Worm (Caenorhabditis elegans) whole organism, L4 larva: ENCODE measurements around the gene C27D9.2.

ENCODE experiments used
- F10B5.3 ChIP-seq: sonication (generic microtip); optimal IDR thresholded peaks from 2 replicates; lab custom pipeline; 2016; ENCODE audit warnings: mild to moderate bottlenecking, missing genetic modification characterization, missing compliant biosample characterization
- F37D6.2 ChIP-seq: sonication (generic microtip); optimal IDR thresholded peaks from 2 replicates; lab custom pipeline; 2016; ENCODE audit warnings: mild to moderate bottlenecking, missing genetic modification characterization, missing compliant biosample characterization
- T20F7.1 ChIP-seq: fragments of 200-800 bp; sonication (Bioruptor generic); optimal IDR thresholded peaks from 2 replicates; lab custom pipeline; 2018; ENCODE audit warnings: mild to moderate bottlenecking, missing genetic modification characterization, missing compliant biosample characterization
- Y48G9A.11 ChIP-seq: fragments of 200-800 bp; sonication (Bioruptor generic); IDR thresholded peaks from 2 replicates; pipeline ENCODE4 v1.3.6; 2022; ENCODE audit warnings: missing genetic modification reagents, missing genetic modification characterization, missing compliant biosample characterization
- Y5F2A.4 ChIP-seq: fragments of 200-800 bp; sonication (Bioruptor generic); optimal IDR thresholded peaks from 2 replicates; lab custom pipeline; 2018; ENCODE audit warnings: mild to moderate bottlenecking, missing genetic modification characterization, missing compliant biosample characterization
- ZK337.2 ChIP-seq: fragments of 200-800 bp; sonication (Bioruptor generic); IDR thresholded peaks from 2 replicates; pipeline ENCODE4 v1.3.6; 2022; ENCODE audit warnings: missing genetic modification reagents, missing genetic modification characterization, missing compliant biosample characterization
- aha-1 ChIP-seq: fragments of 150-350 bp; peaks from one replicate; lab custom pipeline; 2014; ENCODE audit warnings: missing biosample characterization, missing genetic modification characterization
- attf-4 ChIP-seq: sonication (generic microtip); optimal IDR thresholded peaks from 3 replicates; lab custom pipeline; 2017; ENCODE audit warnings: missing biosample characterization, missing genetic modification characterization
- ceh-20 ChIP-seq: fragments of 200-800 bp; sonication (Bioruptor generic); IDR thresholded peaks from 2 replicates; pipeline ENCODE4 v1.3.6; 2022; ENCODE audit warnings: missing genetic modification reagents, missing genetic modification characterization, missing compliant biosample characterization
- daf-12 ChIP-seq: fragments of 150-350 bp; optimal IDR thresholded peaks from 2 replicates; lab custom pipeline; 2014; ENCODE audit warnings: missing biosample characterization, missing genetic modification reagents, missing genetic modification characterization
- dmd-9 ChIP-seq: fragments of 200-800 bp; sonication (Bioruptor generic); IDR thresholded peaks from 2 replicates; pipeline ENCODE4 v1.3.6; 2022; ENCODE audit warnings: missing genetic modification reagents, missing genetic modification characterization, missing compliant biosample characterization
- dpl-1 ChIP-seq: fragments of 150-350 bp; optimal IDR thresholded peaks from 2 replicates; lab custom pipeline; 2014; ENCODE audit warnings: missing biosample characterization, missing genetic modification reagents, missing genetic modification characterization
- gei-8 ChIP-seq: fragments of 200-800 bp; sonication (Bioruptor generic); optimal IDR thresholded peaks from 2 replicates; lab custom pipeline; 2018; ENCODE audit warnings: mild to moderate bottlenecking, missing genetic modification characterization, missing compliant biosample characterization
- hif-1 ChIP-seq, 2 experiments: sonication (generic microtip); optimal IDR thresholded peaks; 2 replicates each; lab custom pipeline; 2016 to 2017; ENCODE audit warnings: missing compliant biosample characterization in 2 of 2, missing genetic modification characterization in 2 of 2, missing genetic modification reagents in 2 of 2, missing genotype in 2 of 2, mild to moderate bottlenecking in 1 of 2
- hlh-11 ChIP-seq: fragments of 200-800 bp; sonication (Bioruptor generic); optimal IDR thresholded peaks from 2 replicates; lab custom pipeline; 2018; ENCODE audit warnings: mild to moderate bottlenecking, missing genetic modification characterization, missing compliant biosample characterization
- jun-1 ChIP-seq: fragments of 150-350 bp; optimal IDR thresholded peaks from 2 replicates; lab custom pipeline; 2014; ENCODE audit warnings: missing biosample characterization, missing genetic modification reagents, missing genetic modification characterization
- lim-7 ChIP-seq: fragments of 200-800 bp; sonication (Bioruptor generic); IDR thresholded peaks from 2 replicates; pipeline ENCODE4 v1.3.6; 2022; ENCODE audit warnings: missing genetic modification characterization, missing compliant biosample characterization
- lin-29 ChIP-seq: fragments of 200-800 bp; sonication (Bioruptor generic); IDR thresholded peaks from 2 replicates; pipeline ENCODE4 v1.3.6; 2022; ENCODE audit warnings: missing genetic modification reagents, missing genetic modification characterization, missing compliant biosample characterization
- lin-38 ChIP-seq: fragments of 200-800 bp; sonication (Bioruptor generic); IDR thresholded peaks from 2 replicates; pipeline ENCODE4 v1.3.6; 2022; ENCODE audit warnings: missing genetic modification reagents, missing genetic modification characterization, missing compliant biosample characterization
- lin-39 ChIP-seq: fragments of 150-350 bp; optimal IDR thresholded peaks from 2 replicates; lab custom pipeline; 2014; ENCODE audit warnings: missing biosample characterization, missing genetic modification reagents, missing genetic modification characterization
- mep-1 ChIP-seq: fragments of 150-350 bp; sonication (generic microtip); optimal IDR thresholded peaks from 3 replicates; lab custom pipeline; 2014; ENCODE audit warnings: missing biosample characterization, missing genetic modification characterization
- nhr-10 ChIP-seq: fragments of 150-350 bp; optimal IDR thresholded peaks from 2 replicates; lab custom pipeline; 2014; ENCODE audit warnings: missing biosample characterization, missing genetic modification characterization
- nhr-11 ChIP-seq: fragments of 150-350 bp; optimal IDR thresholded peaks from 2 replicates; lab custom pipeline; 2014; ENCODE audit warnings: missing biosample characterization, missing genetic modification characterization
- nhr-111 ChIP-seq: fragments of 200-800 bp; sonication (Bioruptor generic); optimal IDR thresholded peaks from 2 replicates; lab custom pipeline; 2018; ENCODE audit warnings: mild to moderate bottlenecking, missing genetic modification characterization, missing compliant biosample characterization
- nhr-237 ChIP-seq: sonication (generic microtip); optimal IDR thresholded peaks from 2 replicates; lab custom pipeline; 2017; ENCODE audit warnings: missing biosample characterization, missing genetic modification characterization
- nhr-48 ChIP-seq: sonication (generic microtip); optimal IDR thresholded peaks from 2 replicates; lab custom pipeline; 2016; ENCODE audit warnings: mild to moderate bottlenecking, missing genetic modification characterization, missing compliant biosample characterization
- nhr-76 ChIP-seq: fragments of 150-350 bp; optimal IDR thresholded peaks from 2 replicates; lab custom pipeline; 2014; ENCODE audit warnings: missing biosample characterization, missing genetic modification characterization
- nhr-77 ChIP-seq: fragments of 150-350 bp; optimal IDR thresholded peaks from 2 replicates; lab custom pipeline; 2014; ENCODE audit warnings: missing biosample characterization, missing genetic modification characterization
- pqm-1 ChIP-seq: sonication (generic microtip); optimal IDR thresholded peaks from 2 replicates; lab custom pipeline; 2017; ENCODE audit warnings: missing biosample characterization, missing genetic modification characterization
- set-16 ChIP-seq: fragments of 200-800 bp; sonication (Bioruptor generic); IDR thresholded peaks from 2 replicates; pipeline ENCODE4 v1.3.6; 2022; ENCODE audit warnings: missing genetic modification reagents, missing genetic modification characterization, missing compliant biosample characterization
- spr-1 ChIP-seq: sonication (generic microtip); optimal IDR thresholded peaks from 2 replicates; lab custom pipeline; 2016; ENCODE audit warnings: mild to moderate bottlenecking, missing genetic modification characterization, missing compliant biosample characterization
- spr-3 ChIP-seq: fragments of 200-800 bp; sonication (Bioruptor generic); optimal IDR thresholded peaks from 2 replicates; lab custom pipeline; 2018; ENCODE audit warnings: mild to moderate bottlenecking, missing genetic modification characterization, missing compliant biosample characterization
- tag-97 ChIP-seq: fragments of 200-800 bp; sonication (Bioruptor generic); IDR thresholded peaks from 2 replicates; pipeline ENCODE4 v1.3.6; 2022; ENCODE audit warnings: missing genetic modification characterization, missing compliant biosample characterization
- unc-130 ChIP-seq: sonication (generic microtip); optimal IDR thresholded peaks from 2 replicates; lab custom pipeline; 2016; ENCODE audit warnings: missing genetic modification reagents, missing genetic modification characterization, missing compliant biosample characterization
- unc-62 ChIP-seq, 3 experiments: fragments of 150-350 bp in 1 of 3; sonication (generic microtip); optimal IDR thresholded peaks in 2 of 3; peaks in 1 of 3; 1 replicate in 1 of 3; 2 replicates in 2 of 3; lab custom pipeline; 2014 to 2017; ENCODE audit warnings: missing biosample characterization in 3 of 3, missing genetic modification characterization in 3 of 3, missing genetic modification reagents in 3 of 3, missing genotype in 1 of 3
- zag-1 ChIP-seq: fragments of 150-350 bp; optimal IDR thresholded peaks from 2 replicates; lab custom pipeline; 2014; ENCODE audit warnings: missing biosample characterization, missing genetic modification characterization
- zfp-3 ChIP-seq: fragments of 200-800 bp; sonication (Bioruptor generic); conservative IDR thresholded peaks from 2 replicates; pipeline ENCODE4 v1.3.6; 2022; ENCODE audit warnings: missing genetic modification reagents, missing genetic modification characterization, missing compliant biosample characterization
- zip-2 ChIP-seq: fragments of 150-350 bp; optimal IDR thresholded peaks from 2 replicates; lab custom pipeline; 2014; ENCODE audit warnings: missing biosample characterization, missing genetic modification characterization

The C27D9.2 gene

DNA sequence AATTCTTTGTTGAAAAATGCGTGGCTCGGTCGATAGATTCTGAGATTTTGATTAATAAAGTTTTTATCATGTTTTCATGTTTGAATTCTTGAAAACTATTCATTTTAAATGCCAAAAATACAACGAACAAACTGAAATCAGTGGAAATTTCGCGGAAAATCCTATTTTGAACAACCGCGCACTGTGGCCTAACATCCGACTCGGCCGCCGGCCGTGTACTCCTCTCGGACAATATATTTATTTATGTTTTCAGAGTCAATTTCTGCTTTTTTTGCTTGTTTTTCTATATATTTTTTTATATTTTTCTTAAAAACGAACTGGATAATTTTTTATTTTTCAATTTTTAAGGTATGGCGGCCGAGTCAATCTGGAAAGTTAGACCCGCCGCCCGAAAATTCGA, 34.6 kb upstream of the C27D9.2 start, which contains the start of gene F26G1.1 (continued):
- TF ChIP-seq lin-29 (GFP tag; lab: Robert Waterston, UW), result no peak
- no peak for TF ChIP-seq gei-8 (GFP tag; lab: Kevin White, UChicago)
- no peak for TF ChIP-seq zfp-3 (GFP tag; lab: Robert Waterston, UW)
- no peak for TF ChIP-seq set-16 (GFP tag; lab: Robert Waterston, UW)
- no peak for TF ChIP-seq pqm-1 (tag; lab: Kevin White, UChicago)
- no peak for TF ChIP-seq spr-3 (GFP tag; lab: Kevin White, UChicago)
- TF ChIP-seq nhr-77 (tag; lab: Kevin White, UChicago), result no peak
- TF ChIP-seq tag-97 (GFP tag; lab: Robert Waterston, UW), result no peak
- TF ChIP-seq zip-2 (tag; lab: Kevin White, UChicago), result no peak
- no peak for TF ChIP-seq daf-12 (tag; lab: Kevin White, UChicago)
- no peak for TF ChIP-seq F37D6.2 (tag; lab: Kevin White, UChicago)
- TF ChIP-seq nhr-76, result no peak
- TF ChIP-seq ceh-20 (GFP tag; lab: Robert Waterston, UW), result no peak
- no peak for TF ChIP-seq Y5F2A.4 (GFP tag; lab: Kevin White, UChicago)
- no peak for TF ChIP-seq hlh-11 (tag; lab: Kevin White, UChicago)
- TF ChIP-seq dpl-1 (GFP tag; lab: Kevin White, UChicago), result peak; percentile 92
- TF ChIP-seq lin-39 (tag; lab: Kevin White, UChicago), result no peak
- TF ChIP-seq mep-1 (tag; lab: Kevin White, UChicago), result no peak
- no peak for TF ChIP-seq T20F7.1 (GFP tag; lab: Kevin White, UChicago)
- no peak for TF ChIP-seq jun-1 (tag; lab: Kevin White, UChicago)
- TF ChIP-seq nhr-48 (tag; lab: Kevin White, UChicago), result no peak
- no peak for TF ChIP-seq nhr-111 (GFP tag; lab: Kevin White, UChicago)
- peak in 1 of 2 experiments; percentile 87 for TF ChIP-seq hif-1 (tag; optimal IDR thresholded peaks at IDR 0.05; lab: Kevin White, UChicago)
- TF ChIP-seq attf-4 (tag; lab: Kevin White, UChicago), result no peak
- TF ChIP-seq, all 104 proteins: peak for 19

DNA sequence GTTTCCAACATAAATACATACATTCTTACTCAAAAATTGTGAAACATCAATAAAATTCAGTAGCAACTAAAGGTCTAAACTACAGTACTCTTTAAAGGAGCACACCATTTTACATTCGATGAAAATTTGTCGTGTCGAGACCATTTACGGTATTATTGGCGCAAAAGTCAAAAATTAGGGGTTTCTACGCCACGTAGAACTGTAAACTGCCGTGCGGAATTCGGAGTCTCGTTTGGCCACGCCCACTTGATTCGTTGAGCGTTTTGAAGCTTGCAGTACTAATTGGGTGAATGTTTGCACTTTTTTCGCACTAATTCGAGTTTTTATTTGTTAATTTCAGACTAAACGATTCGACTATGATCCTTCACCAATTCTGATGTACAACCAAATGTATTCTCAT, 34.0 kb upstream of the C27D9.2 start:
- TF ChIP-seq T20F7.1 (GFP tag; lab: Kevin White, UChicago) (peak; percentile 79), Y48G9A.11 (peak; percentile 87), spr-3 (GFP tag; lab: Kevin White, UChicago) (peak; percentile 91), dpl-1 (GFP tag; lab: Kevin White, UChicago) (no peak), dmd-9 (GFP tag; lab: Robert Waterston, UW) (no peak), hlh-11 (tag; lab: Kevin White, UChicago) (no peak), F10B5.3 (no peak), zag-1 (no peak), lim-7 (GFP tag; lab: Robert Waterston, UW) (no peak), attf-4 (tag; lab: Kevin White, UChicago) (no peak), jun-1 (tag; lab: Kevin White, UChicago) (no peak), spr-1 (peak; percentile 88), ZK337.2 (GFP tag; lab: Robert Waterston, UW) (no peak)

DNA sequence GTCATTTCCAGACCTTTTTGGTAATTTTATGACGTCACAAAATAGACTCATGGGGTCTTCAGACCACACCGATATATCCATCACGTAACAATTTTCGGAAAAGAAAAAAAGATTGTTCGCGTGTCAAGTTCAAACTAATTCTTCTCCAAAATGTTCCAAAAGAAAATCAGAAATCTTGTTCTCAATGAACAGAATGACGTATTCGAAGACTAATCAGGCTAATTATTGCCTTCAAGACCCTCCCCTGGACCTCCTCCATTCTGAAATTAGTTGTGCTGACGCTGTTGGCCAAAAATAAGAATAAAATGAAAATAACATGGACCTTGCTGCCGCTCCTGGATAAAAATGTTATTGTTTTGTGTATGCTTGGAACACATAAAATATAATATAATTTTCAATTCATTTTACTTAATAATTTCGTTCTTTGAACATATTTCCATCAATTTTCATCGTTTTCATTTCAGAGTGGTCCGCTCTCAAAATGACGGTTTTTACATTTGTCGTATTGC, 33.2 kb upstream of the C27D9.2 start, which contains the start of gene F26G1.15:
TSS of gene F26G1.15 (plus strand) at position 459 of the 509 bp plus-strand sequence.
- TF ChIP-seq mep-1 (tag; lab: Kevin White, UChicago) (no peak), lin-38 (GFP tag; lab: Robert Waterston, UW) (no peak), aha-1 (tag; lab: Kevin White, UChicago) (peak; percentile 35), nhr-11 (tag; lab: Kevin White, UChicago) (no peak), unc-130 (GFP tag; lab: Kevin White, UChicago) (no peak), unc-62 (GFP tag; optimal IDR thresholded peaks at IDR 0.05 in 1 of 2; lab: Kevin White, UChicago) (peak in 1 of 2 experiments; percentile 94), unc-62 (tag; optimal IDR thresholded peaks at IDR 0.05; lab: Kevin White, UChicago) (no peak), nhr-237 (tag; lab: Kevin White, UChicago) (no peak), nhr-10 (tag; lab: Kevin White, UChicago) (no peak)
